Fruit fly (Drosophila melanogaster) whole organism, embryonic: Measurements from ENCODE around the gene obst-G.

Source experiments
- Awh ChIP-seq: fragments of 200-800 bp; sonication (Bioruptor generic); IDR thresholded peaks from 2 replicates; pipeline ENCODE4, ENCODE4 v1.3.6; 2022; ENCODE audit warnings: missing biosample characterization, missing genetic modification characterization
- BtbVII ChIP-seq: fragments of 200-800 bp; sonication (Bioruptor generic); optimal IDR thresholded peaks from 3 replicates; lab custom pipeline; 2017; ENCODE audit warnings: missing biosample characterization, mild to moderate bottlenecking, missing genetic modification characterization
- CG1024 ChIP-seq: fragments of 200-800 bp; sonication (Bioruptor generic); IDR thresholded peaks from 2 replicates; pipeline ENCODE4 v1.3.6; 2022; ENCODE audit warnings: missing biosample characterization, missing genetic modification characterization
- CG10267 ChIP-seq: fragments of 200-800 bp; sonication (Bioruptor generic); optimal IDR thresholded peaks from 2 replicates; lab custom pipeline; 2018; ENCODE audit warnings: missing biosample characterization, mild to moderate bottlenecking, missing genetic modification characterization, moderate library complexity
- CG10565 ChIP-seq: fragments of 200-800 bp; sonication (Bioruptor generic); optimal IDR thresholded peaks from 3 replicates; lab custom pipeline; 2016; ENCODE audit warnings: missing biosample characterization, mild to moderate bottlenecking, missing genetic modification characterization
- CG11085 ChIP-seq: fragments of 200-800 bp; sonication (Bioruptor generic); IDR thresholded peaks from 2 replicates; pipeline ENCODE4 v1.3.6; 2022; ENCODE audit warnings: missing biosample characterization, missing genetic modification characterization
- CG12155 ChIP-seq: fragments of 200-800 bp; sonication (Bioruptor generic); optimal IDR thresholded peaks from 3 replicates; lab custom pipeline; 2016; ENCODE audit warnings: missing biosample characterization, missing genetic modification characterization
- CG12299 ChIP-seq: fragments of 200-800 bp; sonication (Bioruptor generic); optimal IDR thresholded peaks from 2 replicates; lab custom pipeline; 2018; ENCODE audit warnings: missing biosample characterization, mild to moderate bottlenecking, missing genetic modification characterization
- CG12391 ChIP-seq: fragments of 200-800 bp; sonication (Bioruptor generic); optimal IDR thresholded peaks from 3 replicates; lab custom pipeline; 2018; ENCODE audit warnings: missing biosample characterization, mild to moderate bottlenecking, missing genetic modification characterization, moderate library complexity
- CG14667 ChIP-seq: fragments of 200-800 bp; sonication (Bioruptor generic); IDR thresholded peaks from 2 replicates; pipeline ENCODE4 v1.3.6; 2022; ENCODE audit warnings: missing biosample characterization, missing genetic modification characterization
- CG15269 ChIP-seq: fragments of 200-800 bp; sonication (Bioruptor generic); optimal IDR thresholded peaks from 2 replicates; lab custom pipeline; 2018; ENCODE audit warnings: missing biosample characterization, mild to moderate bottlenecking, missing genetic modification characterization, moderate library complexity
- CG15514 ChIP-seq: fragments of 200-800 bp; sonication (Bioruptor generic); optimal IDR thresholded peaks from 3 replicates; lab custom pipeline; 2017; ENCODE audit warnings: missing biosample characterization, missing genetic modification characterization, mild to moderate bottlenecking, moderate library complexity, missing genetic modification reagents
- CG17361 ChIP-seq: fragments of 200-800 bp; sonication (Bioruptor generic); IDR thresholded peaks from 3 replicates; pipeline ENCODE4 v1.3.6; 2022; ENCODE audit warnings: missing biosample characterization, missing genetic modification characterization
- CG17612 ChIP-seq: fragments of 200-800 bp; sonication (Bioruptor generic); IDR thresholded peaks from 2 replicates; pipeline ENCODE4 v1.3.6; 2022; ENCODE audit warnings: missing biosample characterization, missing genetic modification characterization
- CG18599 ChIP-seq: fragments of 200-800 bp; sonication (Bioruptor generic); optimal IDR thresholded peaks from 3 replicates; lab custom pipeline; 2017; ENCODE audit warnings: missing biosample characterization, missing genetic modification characterization, mild to moderate bottlenecking, moderate library complexity, missing genetic modification reagents
- CG43689 ChIP-seq: fragments of 200-800 bp; sonication (Bioruptor generic); IDR thresholded peaks from 2 replicates; pipeline ENCODE4 v1.3.6; 2022; ENCODE audit warnings: missing biosample characterization, missing genetic modification characterization
- CG4854 ChIP-seq: fragments of 200-800 bp; sonication (Bioruptor generic); optimal IDR thresholded peaks from 2 replicates; lab custom pipeline; 2016; ENCODE audit warnings: missing biosample characterization, missing genetic modification characterization, inconsistent platforms
- CG6175 ChIP-seq: fragments of 200-800 bp; sonication (Bioruptor generic); IDR thresholded peaks from 3 replicates; pipeline ENCODE4 v1.3.6; 2022; ENCODE audit warnings: missing biosample characterization, missing genetic modification characterization
- CG6254 ChIP-seq: fragments of 200-800 bp; sonication (Bioruptor generic); optimal IDR thresholded peaks from 3 replicates; lab custom pipeline; 2017; ENCODE audit warnings: mild to moderate bottlenecking, missing biosample characterization, missing genetic modification reagents, missing genetic modification characterization
- CG6689 ChIP-seq: fragments of 200-800 bp; sonication (Bioruptor generic); IDR thresholded peaks from 2 replicates; pipeline ENCODE4 v1.3.6; 2022; ENCODE audit warnings: missing biosample characterization, missing genetic modification characterization
- CG7786 ChIP-seq: fragments of 200-800 bp; sonication (Bioruptor generic); optimal IDR thresholded peaks from 2 replicates; lab custom pipeline; 2016; ENCODE audit warnings: missing biosample characterization, missing genetic modification characterization
- CG8924 ChIP-seq: fragments of 200-800 bp; optimal IDR thresholded peaks from 3 replicates; lab custom pipeline; 2019; ENCODE audit warnings: missing biosample characterization, mild to moderate bottlenecking, missing genetic modification characterization, moderate library complexity
- CG9437 ChIP-seq: fragments of 200-800 bp; sonication (Bioruptor generic); optimal IDR thresholded peaks from 2 replicates; lab custom pipeline; 2018; ENCODE audit warnings: missing biosample characterization, mild to moderate bottlenecking, missing genetic modification characterization
- CTCF ChIP-seq: fragments of 200-800 bp; sonication (Bioruptor generic); optimal IDR thresholded peaks from 2 replicates; lab custom pipeline; 2017; ENCODE audit warnings: missing biosample characterization, mild to moderate bottlenecking, missing genetic modification characterization, moderate library complexity
- D19B ChIP-seq: fragments of 200-800 bp; sonication (Bioruptor generic); optimal IDR thresholded peaks from 2 replicates; lab custom pipeline; 2017; ENCODE audit warnings: missing biosample characterization, mild to moderate bottlenecking, missing genetic modification characterization
- Dad ChIP-seq: fragments of 200-800 bp; sonication (Bioruptor generic); optimal IDR thresholded peaks from 3 replicates; lab custom pipeline; 2016; ENCODE audit warnings: missing biosample characterization, missing genetic modification characterization
- Dbx ChIP-seq: fragments of 200-800 bp; sonication (Bioruptor generic); IDR thresholded peaks from 3 replicates; pipeline ENCODE4 v1.3.6; 2022; ENCODE audit warnings: missing biosample characterization, missing genetic modification characterization
- Eip74EF ChIP-seq, 2 experiments: fragments of 200-800 bp in 1 of 2; fragments of >200 bp in 1 of 2; sonication (Bioruptor generic) in 1 of 2; optimal IDR thresholded peaks; 2 replicates each; lab custom pipeline; 2017 to 2019; ENCODE audit warnings: missing biosample characterization in 2 of 2, missing genetic modification characterization in 2 of 2, mild to moderate bottlenecking in 1 of 2, moderate library complexity in 1 of 2
- Elba2 ChIP-seq: fragments of 200-800 bp; sonication (Bioruptor generic); optimal IDR thresholded peaks from 3 replicates; lab custom pipeline; 2016; ENCODE audit warnings: missing biosample characterization, missing genetic modification characterization
- HHEX ChIP-seq: fragments of 200-800 bp; sonication (Bioruptor generic); optimal IDR thresholded peaks from 3 replicates; lab custom pipeline; 2017; ENCODE audit warnings: missing biosample characterization, mild to moderate bottlenecking, missing genetic modification characterization, missing genetic modification reagents
- HmgZ ChIP-seq: fragments of 200-800 bp; sonication (Bioruptor generic); optimal IDR thresholded peaks from 2 replicates; lab custom pipeline; 2018; ENCODE audit warnings: missing biosample characterization, mild to moderate bottlenecking, missing genetic modification characterization
- Hr3 ChIP-seq: fragments of 200-800 bp; sonication (Bioruptor generic); optimal IDR thresholded peaks from 3 replicates; lab custom pipeline; 2016; ENCODE audit warnings: missing biosample characterization, missing genetic modification characterization
- Lhr ChIP-seq: fragments of 200-800 bp; sonication (Bioruptor generic); optimal IDR thresholded peaks from 3 replicates; lab custom pipeline; 2017; ENCODE audit warnings: mild to moderate bottlenecking, missing biosample characterization, missing genetic modification reagents, missing genetic modification characterization
- Mes4 ChIP-seq: fragments of 200-800 bp; sonication (Bioruptor generic); optimal IDR thresholded peaks from 2 replicates; lab custom pipeline; 2016; ENCODE audit warnings: missing biosample characterization, missing genetic modification characterization
- Nf-YA ChIP-seq: fragments of 200-800 bp; sonication (Bioruptor generic); IDR thresholded peaks from 2 replicates; pipeline ENCODE4 v1.3.6; 2022; ENCODE audit warnings: missing biosample characterization, missing genetic modification characterization
- NfI ChIP-seq: fragments of 200-800 bp; sonication (Bioruptor generic); optimal IDR thresholded peaks from 3 replicates; lab custom pipeline; 2018; ENCODE audit warnings: missing biosample characterization, mild to moderate bottlenecking, missing genetic modification characterization, moderate library complexity
- Rx ChIP-seq: fragments of 200-800 bp; sonication (Bioruptor generic); IDR thresholded peaks from 2 replicates; pipeline ENCODE4 v1.3.6; 2022; ENCODE audit warnings: missing biosample characterization, missing genetic modification characterization
- amos ChIP-seq: fragments of 200-800 bp; sonication (Bioruptor generic); IDR thresholded peaks from 2 replicates; pipeline ENCODE4 v1.3.6; 2022; ENCODE audit warnings: missing biosample characterization, missing genetic modification characterization; ENCODE audit not compliant: partially characterized antibody
- ase ChIP-seq: fragments of 200-800 bp; sonication (Bioruptor generic); IDR thresholded peaks from 3 replicates; pipeline ENCODE4 v1.3.6; 2022; ENCODE audit warnings: missing biosample characterization, missing genetic modification characterization
- bowl ChIP-seq: fragments of 200-800 bp; sonication (Bioruptor generic); IDR thresholded peaks from 2 replicates; pipeline ENCODE4 v1.3.6; 2022; ENCODE audit warnings: missing biosample characterization, missing genetic modification characterization
- bsh ChIP-seq, 2 experiments: fragments of 200-800 bp; sonication (Bioruptor generic); optimal IDR thresholded peaks; 2 replicates each; lab custom pipeline; 2017 to 2018; ENCODE audit warnings: mild to moderate bottlenecking in 2 of 2, missing biosample characterization in 2 of 2, missing genetic modification characterization in 2 of 2, moderate library complexity in 1 of 2
- dan ChIP-seq: fragments of 200-800 bp; sonication (Bioruptor generic); IDR thresholded peaks from 2 replicates; pipeline ENCODE4 v1.3.6; 2022; ENCODE audit warnings: missing biosample characterization, missing genetic modification characterization
- dmrt99B ChIP-seq: fragments of 200-800 bp; sonication (Bioruptor generic); optimal IDR thresholded peaks from 2 replicates; lab custom pipeline; 2018; ENCODE audit warnings: missing biosample characterization, mild to moderate bottlenecking, missing genetic modification characterization, moderate library complexity
- eve ChIP-seq, 2 experiments: fragments of >200 bp; optimal IDR thresholded peaks; 2 replicates each; lab custom pipeline; 2017; ENCODE audit warnings: missing biosample characterization in 2 of 2, missing genetic modification characterization in 2 of 2
- fu2 ChIP-seq: fragments of 200-800 bp; sonication (Bioruptor generic); optimal IDR thresholded peaks from 2 replicates; lab custom pipeline; 2016; ENCODE audit warnings: missing biosample characterization, missing genetic modification characterization
- gcm ChIP-seq: fragments of 200-800 bp; sonication (Bioruptor generic); optimal IDR thresholded peaks from 2 replicates; lab custom pipeline; 2019; ENCODE audit warnings: missing biosample characterization, mild to moderate bottlenecking, missing genetic modification characterization, moderate library complexity
- insv ChIP-seq, 2 experiments: fragments of 200-800 bp; sonication (Bioruptor generic); optimal IDR thresholded peaks; 3 replicates each; lab custom pipeline; 2016 to 2018; ENCODE audit warnings: missing biosample characterization in 2 of 2, missing genetic modification characterization in 2 of 2
- pita ChIP-seq: fragments of 200-800 bp; sonication (Bioruptor generic); optimal IDR thresholded peaks from 2 replicates; lab custom pipeline; 2017; ENCODE audit warnings: missing biosample characterization, mild to moderate bottlenecking, missing genetic modification characterization
- ro ChIP-seq: fragments of 200-800 bp; sonication (Bioruptor generic); IDR thresholded peaks from 2 replicates; pipeline ENCODE4 v1.3.6; 2022; ENCODE audit warnings: missing biosample characterization, missing genetic modification characterization
- sima ChIP-seq: fragments of 200-800 bp; sonication (Bioruptor generic); optimal IDR thresholded peaks from 2 replicates; lab custom pipeline; 2016; ENCODE audit warnings: missing biosample characterization, missing genetic modification characterization
- stwl ChIP-seq: fragments of 200-800 bp; sonication (Bioruptor generic); optimal IDR thresholded peaks from 3 replicates; lab custom pipeline; 2018; ENCODE audit warnings: missing biosample characterization, mild to moderate bottlenecking, missing genetic modification characterization, moderate library complexity
- zen ChIP-seq: fragments of 200-800 bp; sonication (Bioruptor generic); optimal IDR thresholded peaks from 3 replicates; lab custom pipeline; 2018; ENCODE audit warnings: missing biosample characterization, mild to moderate bottlenecking, missing genetic modification characterization, moderate library complexity

The obst-G gene

dm6 chr3L:11918217-11918616 is 34.9 kb downstream of the obst-G start:
- no peak for TF ChIP-seq Nf-YA (GFP tag; lab: Robert Waterston, UW)
- TF ChIP-seq eve (GFP tag; optimal IDR thresholded peaks at IDR 0.05; lab: Kevin White, UChicago), result no peak
- TF ChIP-seq sima (GFP tag; lab: Kevin White, UChicago), result no peak
- TF ChIP-seq Hr3 (GFP tag; lab: Kevin White, UChicago), result peak; percentile 94
- no peak for TF ChIP-seq Awh (GFP tag; lab: Robert Waterston, UW)
- TF ChIP-seq Eip74EF (GFP tag; optimal IDR thresholded peaks at IDR 0.05; lab: Kevin White, UChicago), result peak in 1 of 2 experiments; percentile 25
- peak; percentile 21 for TF ChIP-seq pita (GFP tag; lab: Kevin White, UChicago)
- TF ChIP-seq HmgZ (tag; lab: Kevin White, UChicago), result no peak
- no peak for TF ChIP-seq bowl (GFP tag; lab: Robert Waterston, UW)
- no peak for TF ChIP-seq CG11085 (GFP tag; lab: Robert Waterston, UW)
- peak; percentile 47 for TF ChIP-seq CTCF (GFP tag; lab: Kevin White, UChicago)
- TF ChIP-seq NfI, result no peak
- no peak for TF ChIP-seq CG43689 (GFP tag; lab: Robert Waterston, UW)
- no peak for TF ChIP-seq dan (GFP tag; lab: Robert Waterston, UW)
- TF ChIP-seq CG10565 (GFP tag; lab: Kevin White, UChicago), result no peak
- TF ChIP-seq CG9437 (GFP tag; lab: Kevin White, UChicago), result no peak
- TF ChIP-seq dmrt99B, result no peak
- no peak for TF ChIP-seq CG10267
- no peak for TF ChIP-seq CG1024 (GFP tag; lab: Robert Waterston, UW)
- peak; percentile 62 for TF ChIP-seq stwl (tag; lab: Kevin White, UChicago)
- TF ChIP-seq Dad, result no peak
- TF ChIP-seq CG6689 (GFP tag; lab: Robert Waterston, UW), result peak; percentile 98
- TF ChIP-seq CG12299 (tag; lab: Kevin White, UChicago), result no peak
- TF ChIP-seq Elba2 (GFP tag; lab: Kevin White, UChicago), result no peak
- no peak for TF ChIP-seq ro (GFP tag; lab: Robert Waterston, UW)
- TF ChIP-seq gcm (GFP tag; lab: Kevin White, UChicago), result no peak
- no peak for TF ChIP-seq BtbVII (GFP tag; lab: Kevin White, UChicago)
- TF ChIP-seq zen (tag; lab: Kevin White, UChicago), result no peak
- no peak for TF ChIP-seq Mes4 (GFP tag; lab: Kevin White, UChicago)
- TF ChIP-seq CG12391 (tag; lab: Kevin White, UChicago), result no peak
- TF ChIP-seq CG15514 (GFP tag; lab: Kevin White, UChicago), result no peak
- no peak for TF ChIP-seq Rx (GFP tag; lab: Robert Waterston, UW)
- no peak for TF ChIP-seq CG14667
- TF ChIP-seq Dbx (GFP tag; lab: Robert Waterston, UW), result no peak
- peak; percentile 18 for TF ChIP-seq Lhr (GFP tag; lab: Kevin White, UChicago)
- TF ChIP-seq D19B, result no peak
- TF ChIP-seq CG6175 (GFP tag; lab: Robert Waterston, UW), result no peak
- TF ChIP-seq CG17361 (GFP tag; lab: Robert Waterston, UW), result no peak
- TF ChIP-seq CG6254 (GFP tag; lab: Kevin White, UChicago), result no peak
- no peak for TF ChIP-seq HHEX
- no peak for TF ChIP-seq CG4854 (GFP tag; lab: Kevin White, UChicago)
- TF ChIP-seq CG17612 (GFP tag; lab: Robert Waterston, UW), result no peak
- no peak for TF ChIP-seq ase (GFP tag; lab: Robert Waterston, UW)
- no peak for TF ChIP-seq insv (GFP tag; optimal IDR thresholded peaks at IDR 0.05; lab: Kevin White, UChicago)
- TF ChIP-seq CG12155, result no peak
- no peak for TF ChIP-seq CG15269
- no peak for TF ChIP-seq CG8924
- no peak for TF ChIP-seq CG18599 (GFP tag; lab: Kevin White, UChicago)
- TF ChIP-seq amos (GFP tag; lab: Robert Waterston, UW), result peak; percentile 22
- no peak for TF ChIP-seq fu2 (GFP tag; lab: Kevin White, UChicago)
- TF ChIP-seq CG7786 (GFP tag; lab: Kevin White, UChicago), result no peak
- TF ChIP-seq bsh (GFP tag; optimal IDR thresholded peaks at IDR 0.05; lab: Kevin White, UChicago), result no peak
